Fruit fly (Drosophila melanogaster) whole organism, embryonic: Measurements from ENCODE around the gene CG3348.

Experiments
- Atf3 ChIP-seq: fragments of 200-800 bp; sonication (Bioruptor generic); optimal IDR thresholded peaks from 3 replicates; lab custom pipeline; 2016; ENCODE audit warnings: missing biosample characterization, missing genetic modification characterization
- Awh ChIP-seq: fragments of 200-800 bp; sonication (Bioruptor generic); IDR thresholded peaks from 2 replicates; pipeline ENCODE4, ENCODE4 v1.3.6; 2022; ENCODE audit warnings: missing biosample characterization, missing genetic modification characterization
- B-H1 ChIP-seq: fragments of 200-800 bp; sonication (Bioruptor generic); IDR thresholded peaks from 3 replicates; pipeline ENCODE4 v1.3.6; 2022; ENCODE audit warnings: missing biosample characterization, missing genetic modification characterization
- B-H2 ChIP-seq: fragments of 200-800 bp; sonication (Bioruptor generic); optimal IDR thresholded peaks from 2 replicates; lab custom pipeline; 2018; ENCODE audit warnings: missing biosample characterization, mild to moderate bottlenecking, missing genetic modification characterization
- BtbVII ChIP-seq: fragments of 200-800 bp; sonication (Bioruptor generic); optimal IDR thresholded peaks from 3 replicates; lab custom pipeline; 2017; ENCODE audit warnings: missing biosample characterization, mild to moderate bottlenecking, missing genetic modification characterization
- CG10321 ChIP-seq: fragments of 200-800 bp; sonication (Bioruptor generic); IDR thresholded peaks from 2 replicates; pipeline ENCODE4 v1.3.6; 2022; ENCODE audit warnings: missing biosample characterization, missing genetic modification characterization
- CG14860 ChIP-seq: fragments of 200-800 bp; sonication (Bioruptor generic); IDR thresholded peaks from 3 replicates; pipeline ENCODE4 v1.3.6; 2022; ENCODE audit warnings: missing biosample characterization, missing genetic modification characterization; ENCODE audit not compliant: partially characterized antibody
- CG15011 ChIP-seq: fragments of 200-800 bp; sonication (Bioruptor generic); optimal IDR thresholded peaks from 3 replicates; lab custom pipeline; 2018; ENCODE audit warnings: missing biosample characterization, mild to moderate bottlenecking, missing genetic modification characterization
- CG16779 ChIP-seq: fragments of 200-800 bp; sonication (Bioruptor generic); IDR thresholded peaks from 2 replicates; pipeline ENCODE4 v1.3.6; 2022; ENCODE audit warnings: missing biosample characterization, missing genetic modification characterization
- CG1832 ChIP-seq: fragments of 200-800 bp; sonication (Bioruptor generic); optimal IDR thresholded peaks from 2 replicates; lab custom pipeline; 2017; ENCODE audit warnings: missing biosample characterization, mild to moderate bottlenecking, missing genetic modification characterization, inconsistent platforms
- CG2116 ChIP-seq: fragments of 200-800 bp; sonication (Bioruptor generic); optimal IDR thresholded peaks from 3 replicates; lab custom pipeline; 2018; ENCODE audit warnings: missing biosample characterization, mild to moderate bottlenecking, missing genetic modification characterization
- CG2712 ChIP-seq: fragments of 200-800 bp; optimal IDR thresholded peaks from 3 replicates; lab custom pipeline; 2019; ENCODE audit warnings: missing biosample characterization, mild to moderate bottlenecking, missing genetic modification characterization, moderate library complexity
- CG6765 ChIP-seq: fragments of 200-800 bp; sonication (Bioruptor generic); optimal IDR thresholded peaks from 3 replicates; lab custom pipeline; 2017; ENCODE audit warnings: missing biosample characterization, mild to moderate bottlenecking, missing genetic modification characterization
- CG7372 ChIP-seq: fragments of 200-800 bp; sonication (Bioruptor generic); IDR thresholded peaks from 2 replicates; pipeline ENCODE4 v1.3.6; 2022; ENCODE audit warnings: missing biosample characterization, missing genetic modification characterization
- CG8924 ChIP-seq: fragments of 200-800 bp; optimal IDR thresholded peaks from 3 replicates; lab custom pipeline; 2019; ENCODE audit warnings: missing biosample characterization, mild to moderate bottlenecking, missing genetic modification characterization, moderate library complexity
- CG9437 ChIP-seq: fragments of 200-800 bp; sonication (Bioruptor generic); optimal IDR thresholded peaks from 2 replicates; lab custom pipeline; 2018; ENCODE audit warnings: missing biosample characterization, mild to moderate bottlenecking, missing genetic modification characterization
- Dbx ChIP-seq: fragments of 200-800 bp; sonication (Bioruptor generic); IDR thresholded peaks from 3 replicates; pipeline ENCODE4 v1.3.6; 2022; ENCODE audit warnings: missing biosample characterization, missing genetic modification characterization
- Dfd ChIP-seq, 2 experiments: fragments of >200 bp; optimal IDR thresholded peaks; 2 replicates each; lab custom pipeline; 2017; ENCODE audit warnings: missing biosample characterization in 2 of 2, missing genetic modification characterization in 2 of 2
- Doc3 ChIP-seq: fragments of 200-800 bp; sonication (Bioruptor generic); IDR thresholded peaks from 3 replicates; pipeline ENCODE4 v1.3.6; 2022; ENCODE audit warnings: missing biosample characterization, missing genetic modification characterization; ENCODE audit not compliant: partially characterized antibody
- Drgx ChIP-seq: fragments of 200-800 bp; sonication (Bioruptor generic); IDR thresholded peaks from 2 replicates; pipeline ENCODE4 v1.3.6; 2022; ENCODE audit warnings: missing biosample characterization, missing genetic modification characterization
- E2f1 ChIP-seq: fragments of 200-800 bp; sonication (Bioruptor generic); IDR thresholded peaks from 2 replicates; pipeline ENCODE4 v1.3.6; 2022; ENCODE audit warnings: missing biosample characterization, missing genetic modification characterization
- ERR ChIP-seq: fragments of 200-800 bp; sonication (Bioruptor generic); optimal IDR thresholded peaks from 2 replicates; lab custom pipeline; 2016; ENCODE audit warnings: missing biosample characterization, missing genetic modification characterization
- H2.0 ChIP-seq: fragments of 200-800 bp; sonication (Bioruptor generic); IDR thresholded peaks from 2 replicates; pipeline ENCODE4 v1.3.6; 2022; ENCODE audit warnings: missing biosample characterization, missing genetic modification characterization
- Hr51 ChIP-seq, 2 experiments: fragments of 200-800 bp; sonication (Bioruptor generic); optimal IDR thresholded peaks; 2 replicates in 1 of 2; 3 replicates in 1 of 2; lab custom pipeline; 2016 to 2018; ENCODE audit warnings: missing biosample characterization in 2 of 2, missing genetic modification characterization in 2 of 2, mild to moderate bottlenecking in 1 of 2, moderate library complexity in 1 of 2
- Lim3 ChIP-seq: fragments of 200-800 bp; sonication (Bioruptor generic); IDR thresholded peaks from 2 replicates; pipeline ENCODE4 v1.3.6; 2022; ENCODE audit warnings: missing biosample characterization, missing genetic modification characterization
- Mad ChIP-seq: fragments of 200-800 bp; sonication (Bioruptor generic); optimal IDR thresholded peaks from 2 replicates; lab custom pipeline; 2016; ENCODE audit warnings: missing biosample characterization, missing genetic modification characterization
- Nf-YC ChIP-seq: fragments of 200-800 bp; optimal IDR thresholded peaks from 3 replicates; lab custom pipeline; 2019; ENCODE audit warnings: missing biosample characterization, mild to moderate bottlenecking, missing genetic modification characterization, moderate library complexity
- Optix ChIP-seq: fragments of 200-800 bp; sonication (Bioruptor generic); IDR thresholded peaks from 3 replicates; pipeline ENCODE4 v1.3.6; 2022; ENCODE audit warnings: missing biosample characterization, missing genetic modification characterization
- Ravus ChIP-seq: fragments of 200-800 bp; sonication (Bioruptor generic); IDR thresholded peaks from 2 replicates; pipeline ENCODE4 v1.3.6; 2022; ENCODE audit warnings: missing biosample characterization, missing genetic modification characterization
- Scr ChIP-seq: fragments of 200-800 bp; sonication (Bioruptor generic); IDR thresholded peaks from 2 replicates; pipeline ENCODE4 v1.3.6; 2022; ENCODE audit warnings: missing biosample characterization, missing genetic modification characterization; ENCODE audit not compliant: partially characterized antibody
- Tbp ChIP-seq: fragments of >200 bp; optimal IDR thresholded peaks from 2 replicates; lab custom pipeline; 2018; ENCODE audit warnings: missing biosample characterization, missing genetic modification characterization
- al ChIP-seq: fragments of 200-800 bp; sonication (Bioruptor generic); IDR thresholded peaks from 2 replicates; pipeline ENCODE4 v1.3.6; 2022; ENCODE audit warnings: missing biosample characterization, missing genetic modification characterization
- btn ChIP-seq: fragments of 200-800 bp; sonication (Bioruptor generic); optimal IDR thresholded peaks from 2 replicates; lab custom pipeline; 2016; ENCODE audit warnings: missing biosample characterization, missing genetic modification characterization
- chinmo ChIP-seq: fragments of 200-800 bp; sonication (Bioruptor generic); IDR thresholded peaks from 4 replicates; pipeline ENCODE4 v1.3.6; 2022; ENCODE audit warnings: missing biosample characterization, missing genetic modification characterization; ENCODE audit not compliant: partially characterized antibody
- da ChIP-seq: fragments of 200-800 bp; sonication (Bioruptor generic); optimal IDR thresholded peaks from 2 replicates; lab custom pipeline; 2016; ENCODE audit warnings: missing biosample characterization, missing genetic modification characterization
- dm ChIP-seq: fragments of 200-800 bp; sonication (Bioruptor generic); optimal IDR thresholded peaks from 3 replicates; lab custom pipeline; 2016; ENCODE audit warnings: missing biosample characterization, missing genetic modification characterization
- esg ChIP-seq: fragments of 200-800 bp; sonication (Bioruptor generic); conservative IDR thresholded peaks from 2 replicates; pipeline ENCODE4 v1.3.6; 2022; ENCODE audit warnings: missing biosample characterization, missing genetic modification characterization
- fu2 ChIP-seq: fragments of 200-800 bp; sonication (Bioruptor generic); optimal IDR thresholded peaks from 2 replicates; lab custom pipeline; 2016; ENCODE audit warnings: missing biosample characterization, missing genetic modification characterization
- gfzf ChIP-seq: fragments of 200-800 bp; sonication (Bioruptor generic); optimal IDR thresholded peaks from 2 replicates; lab custom pipeline; 2016; ENCODE audit warnings: missing biosample characterization, mild to moderate bottlenecking, missing genetic modification characterization, moderate library complexity
- gsb-n ChIP-seq: fragments of 200-800 bp; sonication (Bioruptor generic); optimal IDR thresholded peaks from 3 replicates; lab custom pipeline; 2018; ENCODE audit warnings: missing biosample characterization, mild to moderate bottlenecking, missing genetic modification characterization
- kay ChIP-seq: fragments of 200-800 bp; sonication (Bioruptor generic); optimal IDR thresholded peaks from 2 replicates; lab custom pipeline; 2016; ENCODE audit warnings: missing biosample characterization, missing genetic modification characterization
- lbe ChIP-seq: fragments of 200-800 bp; sonication (Bioruptor generic); optimal IDR thresholded peaks from 2 replicates; lab custom pipeline; 2016; ENCODE audit warnings: missing biosample characterization, mild to moderate bottlenecking, missing genetic modification characterization
- mld ChIP-seq: fragments of 200-800 bp; sonication (Bioruptor generic); IDR thresholded peaks from 3 replicates; pipeline ENCODE4 v1.3.6; 2022; ENCODE audit warnings: missing biosample characterization, missing genetic modification characterization; ENCODE audit not compliant: partially characterized antibody
- nmo ChIP-seq: fragments of 200-800 bp; sonication (Bioruptor generic); optimal IDR thresholded peaks from 2 replicates; lab custom pipeline; 2018; ENCODE audit warnings: missing biosample characterization, mild to moderate bottlenecking, missing genetic modification characterization, moderate library complexity
- oc ChIP-seq: fragments of 200-800 bp; sonication (Bioruptor generic); optimal IDR thresholded peaks from 2 replicates; lab custom pipeline; 2018; ENCODE audit warnings: missing biosample characterization, mild to moderate bottlenecking, missing genetic modification characterization, moderate library complexity
- psq ChIP-seq: fragments of 200-800 bp; sonication (Bioruptor generic); optimal IDR thresholded peaks from 2 replicates; lab custom pipeline; 2017; ENCODE audit warnings: missing biosample characterization, missing genetic modification characterization
- sc ChIP-seq, 3 experiments: fragments of >200 bp in 2 of 3; fragments of 200-800 bp in 1 of 3; sonication (Bioruptor generic) in 1 of 3; optimal IDR thresholded peaks; 2 replicates in 2 of 3; 3 replicates in 1 of 3; lab custom pipeline; 2017; ENCODE audit warnings: mild to moderate bottlenecking in 1 of 3, missing biosample characterization in 1 of 3, missing genetic modification characterization in 1 of 3, missing genetic modification reagents in 1 of 3
- sob ChIP-seq: fragments of 200-800 bp; sonication (Bioruptor generic); IDR thresholded peaks from 2 replicates; pipeline ENCODE4 v1.3.6; 2022; ENCODE audit warnings: missing biosample characterization, missing genetic modification characterization
- vfl ChIP-seq: fragments of 200-800 bp; sonication (Bioruptor generic); optimal IDR thresholded peaks from 2 replicates; lab custom pipeline; 2016; ENCODE audit warnings: missing biosample characterization, missing genetic modification characterization

Gene CG3348

dm6 chr3R:27273118-27274062, 18.6 kb downstream of the CG3348 start, which contains the start of gene CG5934 (continued):
- TF ChIP-seq nmo (peak; percentile 26), fu2 (GFP tag; lab: Kevin White, UChicago) (peak; percentile 27), al (GFP tag; lab: Robert Waterston, UW) (no peak), CG16779 (no peak), sc (optimal IDR thresholded peaks at IDR 0.05; lab: Kevin White, UChicago) (no peak), sc (GFP tag; optimal IDR thresholded peaks at IDR 0.05; lab: Kevin White, UChicago) (no peak), BtbVII (GFP tag; lab: Kevin White, UChicago) (no peak), Atf3 (GFP tag; lab: Kevin White, UChicago) (no peak), Lim3 (GFP tag; lab: Robert Waterston, UW) (no peak), Dfd (GFP tag; optimal IDR thresholded peaks at IDR 0.05; lab: Kevin White, UChicago) (no peak), chinmo (GFP tag; lab: Robert Waterston, UW) (no peak), B-H2 (GFP tag; lab: Kevin White, UChicago) (peak; percentile 59), CG10321 (GFP tag; lab: Robert Waterston, UW) (no peak), oc (tag; lab: Kevin White, UChicago) (no peak), CG1832 (GFP tag; lab: Kevin White, UChicago) (no peak), psq (GFP tag; lab: Kevin White, UChicago) (no peak), CG2712 (peak; percentile 32), CG8924 (peak; percentile 4), mld (no peak), Scr (no peak), Mad (no peak), gsb-n (tag; lab: Kevin White, UChicago) (no peak), dm (GFP tag; lab: Kevin White, UChicago) (no peak), sob (GFP tag; lab: Robert Waterston, UW) (peak; percentile 42), CG15011 (GFP tag; lab: Kevin White, UChicago) (no peak), Optix (GFP tag; lab: Robert Waterston, UW) (no peak), esg (no peak), da (GFP tag; lab: Kevin White, UChicago) (no peak), vfl (peak; percentile 27), btn (GFP tag; lab: Kevin White, UChicago) (no peak), lbe (no peak), Drgx (GFP tag; lab: Robert Waterston, UW) (no peak), Doc3 (GFP tag; lab: Robert Waterston, UW) (no peak), Nf-YC (tag; lab: Kevin White, UChicago) (peak; percentile 5), CG9437 (no peak), B-H1 (no peak), Dbx (GFP tag; lab: Robert Waterston, UW) (0 out of 3 replicates have a peak, but pooled peaks have one; percentile 40), CG6765 (GFP tag; lab: Kevin White, UChicago) (no peak), gfzf (GFP tag; lab: Kevin White, UChicago) (peak; percentile 25), CG2116 (GFP tag; lab: Kevin White, UChicago) (peak; percentile 56), H2.0 (GFP tag; lab: Robert Waterston, UW) (no peak), CG7372 (no peak), CG14860 (GFP tag; lab: Robert Waterston, UW) (no peak), Hr51 (GFP tag; optimal IDR thresholded peaks at IDR 0.05; lab: Kevin White, UChicago) (peak; percentile 5 to 35), ERR (no peak), Ravus (GFP tag; lab: Robert Waterston, UW) (no peak), Awh (GFP tag; lab: Robert Waterston, UW) (no peak), kay (GFP tag; lab: Kevin White, UChicago) (no peak), Tbp (GFP tag; lab: Kevin White, UChicago) (no peak), E2f1 (GFP tag; lab: Robert Waterston, UW) (no peak)
